Fruit fly (Drosophila melanogaster) whole organism, prepupa: ENCODE measurements around the gene CG10089.

Experiments used
- Blimp-1 ChIP-seq: fragments of 200-800 bp; sonication (Bioruptor generic); optimal IDR thresholded peaks from 3 replicates; lab custom pipeline; 2017; ENCODE audit warnings: missing biosample characterization, missing genetic modification characterization, mild to moderate bottlenecking, moderate library complexity, missing genetic modification reagents
- CG10631 ChIP-seq: fragments of 200-800 bp; sonication (Bioruptor generic); optimal IDR thresholded peaks from 2 replicates; lab custom pipeline; 2016; ENCODE audit warnings: missing biosample characterization, missing genetic modification characterization
- CG10669 ChIP-seq: fragments of 200-800 bp; sonication (Bioruptor generic); optimal IDR thresholded peaks from 3 replicates; lab custom pipeline; 2018; ENCODE audit warnings: missing biosample characterization, mild to moderate bottlenecking, missing genetic modification characterization, moderate library complexity
- CG11902 ChIP-seq: fragments of 200-800 bp; sonication (Bioruptor generic); optimal IDR thresholded peaks from 3 replicates; lab custom pipeline; 2016; ENCODE audit warnings: missing biosample characterization, missing genetic modification characterization
- CG15336 ChIP-seq: fragments of 200-800 bp; sonication (Bioruptor generic); IDR thresholded peaks from 2 replicates; pipeline ENCODE4 v1.3.6; 2022; ENCODE audit warnings: missing biosample characterization, missing genetic modification characterization
- CG1621 ChIP-seq: fragments of 200-800 bp; sonication (Bioruptor generic); optimal IDR thresholded peaks from 3 replicates; lab custom pipeline; 2018; ENCODE audit warnings: missing biosample characterization, mild to moderate bottlenecking, missing genetic modification characterization
- CG16779 ChIP-seq: fragments of 200-800 bp; sonication (Bioruptor generic); optimal IDR thresholded peaks from 3 replicates; lab custom pipeline; 2017; ENCODE audit warnings: missing biosample characterization, mild to moderate bottlenecking, missing genetic modification characterization
- CG32006 ChIP-seq: fragments of 200-800 bp; sonication (Bioruptor generic); optimal IDR thresholded peaks from 3 replicates; lab custom pipeline; 2017; ENCODE audit warnings: missing biosample characterization, mild to moderate bottlenecking, missing genetic modification characterization
- CG34406 ChIP-seq: fragments of 200-800 bp; sonication (Bioruptor generic); optimal IDR thresholded peaks from 3 replicates; lab custom pipeline; 2016; ENCODE audit warnings: missing biosample characterization, missing genetic modification characterization
- CG3919 ChIP-seq: fragments of 200-800 bp; sonication (Bioruptor generic); optimal IDR thresholded peaks from 3 replicates; lab custom pipeline; 2016; ENCODE audit warnings: missing biosample characterization, missing genetic modification characterization
- CG4318 ChIP-seq: fragments of 200-800 bp; sonication (Bioruptor generic); optimal IDR thresholded peaks from 3 replicates; lab custom pipeline; 2017; ENCODE audit warnings: missing biosample characterization, mild to moderate bottlenecking, missing genetic modification characterization
- CG6163 ChIP-seq: fragments of 200-800 bp; sonication (Bioruptor generic); IDR thresholded peaks from 3 replicates; pipeline ENCODE4 v1.3.6; 2022; ENCODE audit warnings: missing biosample characterization, missing genetic modification characterization
- CG6276 ChIP-seq: fragments of 200-800 bp; sonication (Bioruptor generic); optimal IDR thresholded peaks from 2 replicates; lab custom pipeline; 2017; ENCODE audit warnings: missing biosample characterization, mild to moderate bottlenecking, missing genetic modification characterization
- CG6792 ChIP-seq: fragments of 200-800 bp; sonication (Bioruptor generic); optimal IDR thresholded peaks from 3 replicates; lab custom pipeline; 2016; ENCODE audit warnings: missing biosample characterization, missing genetic modification characterization
- CG6808 ChIP-seq: fragments of 200-800 bp; sonication (Bioruptor generic); optimal IDR thresholded peaks from 3 replicates; lab custom pipeline; 2017; ENCODE audit warnings: missing biosample characterization, missing genetic modification characterization, mild to moderate bottlenecking, moderate library complexity, missing genetic modification reagents
- CG8319 ChIP-seq: fragments of 200-800 bp; sonication (Bioruptor generic); optimal IDR thresholded peaks from 3 replicates; lab custom pipeline; 2016; ENCODE audit warnings: missing biosample characterization, missing genetic modification characterization
- CG9139 ChIP-seq: fragments of 200-800 bp; sonication (Bioruptor generic); optimal IDR thresholded peaks from 3 replicates; lab custom pipeline; 2017; ENCODE audit warnings: missing biosample characterization, mild to moderate bottlenecking, missing genetic modification characterization
- Eip75B ChIP-seq: fragments of 200-800 bp; sonication (Bioruptor generic); optimal IDR thresholded peaks from 3 replicates; lab custom pipeline; 2016; ENCODE audit warnings: missing biosample characterization, missing genetic modification characterization
- Eip78C ChIP-seq: fragments of 200-800 bp; sonication (Bioruptor generic); peaks from one replicate; lab custom pipeline; 2016; ENCODE audit warnings: missing biosample characterization, missing genetic modification characterization
- Eip93F ChIP-seq: fragments of 200-800 bp; sonication (Bioruptor generic); optimal IDR thresholded peaks from 2 replicates; lab custom pipeline; 2016; ENCODE audit warnings: missing biosample characterization, mild to moderate bottlenecking, missing genetic modification characterization
- Ets21C ChIP-seq: fragments of 200-800 bp; sonication (Bioruptor generic); optimal IDR thresholded peaks from 3 replicates; lab custom pipeline; 2016; ENCODE audit warnings: missing biosample characterization, missing genetic modification characterization
- Hr38 ChIP-seq: sonication (Bioruptor generic); optimal IDR thresholded peaks from 2 replicates; lab custom pipeline; 2016; ENCODE audit warnings: missing biosample characterization, missing genetic modification characterization
- Hr39 ChIP-seq: fragments of 200-800 bp; sonication (Bioruptor generic); optimal IDR thresholded peaks from 2 replicates; lab custom pipeline; 2016; ENCODE audit warnings: missing biosample characterization, missing genetic modification characterization
- Hr4 ChIP-seq: fragments of 200-800 bp; sonication (Bioruptor generic); optimal IDR thresholded peaks from 3 replicates; lab custom pipeline; 2016; ENCODE audit warnings: missing biosample characterization, missing genetic modification characterization
- Lpt ChIP-seq: fragments of 200-800 bp; sonication (Bioruptor generic); optimal IDR thresholded peaks from 3 replicates; lab custom pipeline; 2016; ENCODE audit warnings: missing biosample characterization, missing genetic modification characterization
- Met ChIP-seq: fragments of 200-800 bp; sonication (Bioruptor generic); optimal IDR thresholded peaks from 3 replicates; lab custom pipeline; 2016; ENCODE audit warnings: missing biosample characterization, missing genetic modification characterization
- Smox ChIP-seq: fragments of 200-800 bp; sonication (Bioruptor generic); optimal IDR thresholded peaks from 3 replicates; lab custom pipeline; 2016; ENCODE audit warnings: missing biosample characterization, missing genetic modification characterization
- Sox102F ChIP-seq: fragments of 200-800 bp; sonication (Bioruptor generic); optimal IDR thresholded peaks from 2 replicates; lab custom pipeline; 2016; ENCODE audit warnings: missing biosample characterization, mild to moderate bottlenecking, missing genetic modification characterization
- Sox14 ChIP-seq: fragments of 200-800 bp; sonication (Bioruptor generic); optimal IDR thresholded peaks from 3 replicates; lab custom pipeline; 2016; ENCODE audit warnings: missing biosample characterization, missing genetic modification characterization
- Sox15 ChIP-seq: fragments of 200-800 bp; sonication (Bioruptor generic); optimal IDR thresholded peaks from 3 replicates; lab custom pipeline; 2016; ENCODE audit warnings: missing biosample characterization, missing genetic modification characterization
- achi ChIP-seq: fragments of 200-800 bp; sonication (Bioruptor generic); optimal IDR thresholded peaks from 3 replicates; lab custom pipeline; 2016; ENCODE audit warnings: missing biosample characterization, missing genetic modification characterization
- acj6 ChIP-seq: fragments of 200-800 bp; sonication (Bioruptor generic); optimal IDR thresholded peaks from 3 replicates; lab custom pipeline; 2016; ENCODE audit warnings: missing biosample characterization, missing genetic modification characterization
- cyc ChIP-seq: fragments of 200-800 bp; sonication (Bioruptor generic); optimal IDR thresholded peaks from 3 replicates; lab custom pipeline; 2016; ENCODE audit warnings: missing biosample characterization, missing genetic modification characterization
- dac ChIP-seq: fragments of 200-800 bp; sonication (Bioruptor generic); optimal IDR thresholded peaks from 2 replicates; lab custom pipeline; 2017; ENCODE audit warnings: missing biosample characterization, mild to moderate bottlenecking, missing genetic modification characterization
- dsx ChIP-seq: fragments of 200-800 bp; optimal IDR thresholded peaks from 3 replicates; lab custom pipeline; 2019; ENCODE audit warnings: missing biosample characterization, mild to moderate bottlenecking, missing genetic modification characterization, moderate library complexity; ENCODE audit not compliant: poor library complexity, severe bottlenecking
- eg ChIP-seq: fragments of 200-800 bp; sonication (Bioruptor generic); IDR thresholded peaks from 3 replicates; pipeline ENCODE4 v1.3.6; 2022; ENCODE audit warnings: missing biosample characterization, missing genetic modification characterization
- esn ChIP-seq: fragments of 200-800 bp; sonication (Bioruptor generic); optimal IDR thresholded peaks from 2 replicates; lab custom pipeline; 2016; ENCODE audit warnings: missing biosample characterization, mild to moderate bottlenecking, missing genetic modification characterization, moderate library complexity
- fd59A ChIP-seq: fragments of 200-800 bp; sonication (Bioruptor generic); optimal IDR thresholded peaks from 2 replicates; lab custom pipeline; 2017; ENCODE audit warnings: missing biosample characterization, mild to moderate bottlenecking, missing genetic modification characterization, missing genetic modification reagents
- fd85E ChIP-seq: fragments of 200-800 bp; sonication (Bioruptor generic); optimal IDR thresholded peaks from 3 replicates; lab custom pipeline; 2016; ENCODE audit warnings: missing biosample characterization, missing genetic modification characterization
- net ChIP-seq: fragments of 200-800 bp; sonication (Bioruptor generic); optimal IDR thresholded peaks from 3 replicates; lab custom pipeline; 2016; ENCODE audit warnings: missing biosample characterization, missing genetic modification characterization
- pdm3 ChIP-seq: fragments of 200-800 bp; sonication (Bioruptor generic); optimal IDR thresholded peaks from 3 replicates; lab custom pipeline; 2016; ENCODE audit warnings: missing biosample characterization, missing genetic modification characterization
- spab ChIP-seq: fragments of 200-800 bp; sonication (Bioruptor generic); optimal IDR thresholded peaks from 2 replicates; lab custom pipeline; 2017; ENCODE audit warnings: missing biosample characterization, mild to moderate bottlenecking, missing genetic modification characterization, missing genetic modification reagents
- ss ChIP-seq, 2 experiments: fragments of 200-800 bp; sonication (Bioruptor generic); optimal IDR thresholded peaks; 2 replicates in 1 of 2; 3 replicates in 1 of 2; lab custom pipeline; 2017 to 2018; ENCODE audit warnings: mild to moderate bottlenecking in 2 of 2, missing biosample characterization in 2 of 2, missing genetic modification characterization in 2 of 2, moderate library complexity in 1 of 2
- svp ChIP-seq: fragments of 200-800 bp; sonication (Bioruptor generic); peaks from one replicate; lab custom pipeline; 2016; ENCODE audit warnings: missing biosample characterization, missing genetic modification characterization
- topi ChIP-seq: fragments of 200-800 bp; sonication (Bioruptor generic); optimal IDR thresholded peaks from 3 replicates; lab custom pipeline; 2016; ENCODE audit warnings: missing biosample characterization, missing genetic modification characterization
- vri ChIP-seq: fragments of 200-800 bp; sonication (Bioruptor generic); optimal IDR thresholded peaks from 3 replicates; lab custom pipeline; 2016; ENCODE audit warnings: missing biosample characterization, mild to moderate bottlenecking, missing genetic modification characterization

Gene CG10089

dm6 chr3L:13495065-13495464 lies 20.5 kb upstream of the CG10089 start (continued):
- TF ChIP-seq acj6: peak; percentile 54
- TF ChIP-seq CG32006 (GFP tag; lab: Kevin White, UChicago): peak; percentile 64
- peak; percentile 71 for TF ChIP-seq dsx
- TF ChIP-seq net (GFP tag; lab: Kevin White, UChicago): peak; percentile 90
- TF ChIP-seq CG1621: peak; percentile 82
- peak; percentile 69 for TF ChIP-seq fd59A (GFP tag; lab: Kevin White, UChicago)
- TF ChIP-seq Sox14 (GFP tag; lab: Kevin White, UChicago): peak; percentile 65
- peak; percentile 96 for TF ChIP-seq eg (GFP tag; lab: Robert Waterston, UW)
- TF ChIP-seq vri: peak; percentile 67
- TF ChIP-seq achi (GFP tag; lab: Kevin White, UChicago): peak; percentile 72
- peak; percentile 43 for TF ChIP-seq CG8319 (GFP tag; lab: Kevin White, UChicago)
- TF ChIP-seq ss (GFP tag; optimal IDR thresholded peaks at IDR 0.05; lab: Kevin White, UChicago): peak; percentile 94
- TF ChIP-seq CG11902: no peak
- TF ChIP-seq Hr4: peak; percentile 48
- peak; percentile 97 for TF ChIP-seq CG6163 (GFP tag; lab: Robert Waterston, UW)
- TF ChIP-seq Lpt (GFP tag; lab: Kevin White, UChicago): peak; percentile 90
- TF ChIP-seq CG16779 (tag; lab: Kevin White, UChicago): peak; percentile 95
- TF ChIP-seq Sox15 (GFP tag; lab: Kevin White, UChicago): no peak
- TF ChIP-seq CG9139 (GFP tag; lab: Kevin White, UChicago): peak; percentile 94
- peak; percentile 22 for TF ChIP-seq topi (GFP tag; lab: Kevin White, UChicago)
- TF ChIP-seq CG6808: peak; percentile 94
- TF ChIP-seq CG6792 (GFP tag; lab: Kevin White, UChicago): peak; percentile 63

- TF ChIP-seq Smox (GFP tag; lab: Kevin White, UChicago): no peak
- peak; percentile 39 for TF ChIP-seq pdm3 (GFP tag; lab: Kevin White, UChicago)
- peak; percentile 33 for TF ChIP-seq achi (GFP tag; lab: Kevin White, UChicago)
- peak; percentile 20 for TF ChIP-seq Met (GFP tag; lab: Kevin White, UChicago)
- peak; percentile 88 for TF ChIP-seq CG9139 (GFP tag; lab: Kevin White, UChicago)
- TF ChIP-seq CG11902: no peak
- no peak for TF ChIP-seq Hr38 (GFP tag; lab: Kevin White, UChicago)
- no peak for TF ChIP-seq Ets21C
- peak; percentile 56 for TF ChIP-seq Eip93F (GFP tag; lab: Kevin White, UChicago)
- no peak for TF ChIP-seq Hr39
- peak; percentile 40 for TF ChIP-seq dsx
- TF ChIP-seq CG8319 (GFP tag; lab: Kevin White, UChicago): no peak
- TF ChIP-seq CG16779 (tag; lab: Kevin White, UChicago): peak; percentile 5
- TF ChIP-seq Sox15 (GFP tag; lab: Kevin White, UChicago): no peak
- no peak for TF ChIP-seq CG4318
- peak; percentile 88 to 89 for TF ChIP-seq ss (GFP tag; optimal IDR thresholded peaks at IDR 0.05; lab: Kevin White, UChicago)
- no peak for TF ChIP-seq CG10631 (GFP tag; lab: Kevin White, UChicago)
- TF ChIP-seq spab (GFP tag; lab: Kevin White, UChicago): peak; percentile 72
- TF ChIP-seq CG10669 (GFP tag; lab: Kevin White, UChicago): peak; percentile 46
- TF ChIP-seq CG15336 (GFP tag; lab: Robert Waterston, UW): peak; percentile 67
- peak; percentile 75 for TF ChIP-seq vri
- peak; percentile 56 for TF ChIP-seq esn (GFP tag; lab: Kevin White, UChicago)
- peak; percentile 59 for TF ChIP-seq CG3919 (GFP tag; lab: Kevin White, UChicago)
- peak; percentile 32 for TF ChIP-seq Blimp-1 (GFP tag; lab: Kevin White, UChicago)
- TF ChIP-seq CG6163 (GFP tag; lab: Robert Waterston, UW): peak; percentile 93
- TF ChIP-seq Hr4: no peak
- peak; percentile 68 for TF ChIP-seq eg (GFP tag; lab: Robert Waterston, UW)
- peak; percentile 9 for TF ChIP-seq acj6
- peak; percentile 72 for TF ChIP-seq net (GFP tag; lab: Kevin White, UChicago)
- peak; percentile 14 for TF ChIP-seq Eip75B
- TF ChIP-seq CG1621: peak; percentile 48
- peak; percentile 85 for TF ChIP-seq svp (GFP tag; lab: Kevin White, UChicago)
- TF ChIP-seq Eip78C (GFP tag; lab: Kevin White, UChicago): peak; percentile 88
- TF ChIP-seq dac (GFP tag; lab: Kevin White, UChicago): no peak
- peak; percentile 35 for TF ChIP-seq Sox14 (GFP tag; lab: Kevin White, UChicago)
- TF ChIP-seq CG34406 (GFP tag; lab: Kevin White, UChicago): peak; percentile 68
- no peak for TF ChIP-seq CG6276 (GFP tag; lab: Kevin White, UChicago)
- no peak for TF ChIP-seq cyc
- TF ChIP-seq Sox102F: peak; percentile 72
- peak; percentile 31 for TF ChIP-seq topi (GFP tag; lab: Kevin White, UChicago)
- TF ChIP-seq fd85E (GFP tag; lab: Kevin White, UChicago): peak; percentile 49
Observed at dm6 chr3L:13494363-13495015, 19.9 kb upstream of the CG10089 start.
